Worm (Caenorhabditis elegans) whole organism, young adult: Measurements from ENCODE around the gene mtm-3.

Experiments
- F49E8.2 ChIP-seq: sonication (generic microtip); optimal IDR thresholded peaks from 3 replicates; lab custom pipeline; 2017; ENCODE audit warnings: missing genetic modification characterization, mild to moderate bottlenecking, missing compliant biosample characterization, antibody characterized with exemption, moderate library complexity; ENCODE audit not compliant: insufficient read depth
- F55B11.4 ChIP-seq: sonication (generic microtip); optimal IDR thresholded peaks from 2 replicates; lab custom pipeline; 2016; ENCODE audit warnings: missing compliant biosample characterization, missing genetic modification characterization, borderline replicate concordance; ENCODE audit not compliant: insufficient read depth
- Y53G8AR.9 ChIP-seq: fragments of 200-800 bp; sonication (Bioruptor generic); conservative IDR thresholded peaks from 2 replicates; pipeline ENCODE4 v1.3.6; 2022; ENCODE audit warnings: missing genetic modification reagents, missing genetic modification characterization, missing compliant biosample characterization
- ama-1 ChIP-seq, 3 experiments: fragments of 150-350 bp in 1 of 3; sonication (generic microtip) in 2 of 3; optimal IDR thresholded peaks; 2 replicates each; lab custom pipeline; 2014 to 2018; ENCODE audit warnings: missing biosample characterization in 2 of 3, missing genetic modification characterization in 2 of 3, missing genetic modification reagents in 2 of 3
- ceh-27 ChIP-seq: fragments of 200-800 bp; sonication (Bioruptor generic); optimal IDR thresholded peaks from 2 replicates; lab custom pipeline; 2018; ENCODE audit warnings: mild to moderate bottlenecking, missing genetic modification characterization, moderate library complexity, missing compliant biosample characterization
- ceh-40 ChIP-seq: fragments of 200-800 bp; sonication (Bioruptor generic); IDR thresholded peaks from 2 replicates; pipeline ENCODE4 v1.3.6; 2022; ENCODE audit warnings: missing genetic modification characterization, missing compliant biosample characterization
- dox-1 ChIP-seq: fragments of 200-800 bp; sonication (Bioruptor generic); IDR thresholded peaks from 2 replicates; pipeline ENCODE4 v1.3.6; 2022; ENCODE audit warnings: missing genetic modification reagents, missing genetic modification characterization, missing compliant biosample characterization
- dpff-1 ChIP-seq: sonication (generic microtip); optimal IDR thresholded peaks from 2 replicates; lab custom pipeline; 2017; ENCODE audit warnings: mild to moderate bottlenecking, missing genetic modification characterization, missing compliant biosample characterization
- ets-4 ChIP-seq: fragments of 200-800 bp; sonication (Bioruptor generic); optimal IDR thresholded peaks from 2 replicates; lab custom pipeline; 2018; ENCODE audit warnings: mild to moderate bottlenecking, missing genetic modification characterization, missing compliant biosample characterization
- hlh-12 ChIP-seq: sonication (generic microtip); optimal IDR thresholded peaks from 2 replicates; lab custom pipeline; 2016; ENCODE audit warnings: missing genetic modification characterization, missing compliant biosample characterization
- hlh-26 ChIP-seq: fragments of 200-800 bp; sonication (Bioruptor generic); conservative IDR thresholded peaks from 2 replicates; pipeline ENCODE4 v1.3.6; 2022; ENCODE audit warnings: missing genetic modification reagents, missing genetic modification characterization, missing compliant biosample characterization
- lin-54 ChIP-seq: fragments of 200-800 bp; sonication (Bioruptor generic); optimal IDR thresholded peaks from 2 replicates; lab custom pipeline; 2018; ENCODE audit warnings: mild to moderate bottlenecking, missing genetic modification characterization, missing compliant biosample characterization
- pha-4 ChIP-seq: fragments of 150-350 bp; sonication (generic microtip); optimal IDR thresholded peaks from 2 replicates; lab custom pipeline; 2014; ENCODE audit warnings: missing biosample characterization, missing genetic modification reagents, missing genetic modification characterization

DNA sequence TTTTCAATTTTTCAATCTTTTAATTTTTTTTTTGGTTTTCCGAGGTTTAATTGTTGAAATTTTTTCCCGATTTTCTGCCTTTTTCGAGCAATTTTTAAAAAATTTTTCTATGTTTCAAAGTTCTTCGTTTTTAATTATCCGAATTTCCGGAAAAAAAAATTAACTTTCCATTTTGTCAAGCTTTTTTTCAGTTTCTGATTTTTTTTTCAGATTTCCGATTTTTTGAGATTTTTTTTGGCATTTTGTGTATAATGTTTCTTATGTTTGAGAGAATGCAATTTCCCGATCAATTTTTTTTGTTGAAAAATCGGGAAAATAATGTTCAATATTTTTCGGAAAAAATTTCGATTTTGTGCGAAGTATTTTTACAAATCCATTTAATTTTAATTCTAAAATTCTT lies 6.6 kb upstream of the mtm-3 start:
- TF ChIP-seq ama-1 (optimal IDR thresholded peaks at IDR 0.05; lab: Kevin White, UChicago): no peak
- no peak for TF ChIP-seq ama-1 (GFP tag; optimal IDR thresholded peaks at IDR 0.05; lab: Kevin White, UChicago)
- TF ChIP-seq lin-54: no peak
- TF ChIP-seq dpff-1 (tag; lab: Kevin White, UChicago): no peak
- TF ChIP-seq ets-4 (GFP tag; lab: Kevin White, UChicago): no peak
- TF ChIP-seq hlh-26 (GFP tag; lab: Robert Waterston, UW): no peak
- TF ChIP-seq ceh-40 (GFP tag; lab: Robert Waterston, UW): no peak
- TF ChIP-seq pha-4 (tag; lab: Kevin White, UChicago): no peak
- no peak for TF ChIP-seq ceh-27
- TF ChIP-seq F55B11.4 (tag; lab: Kevin White, UChicago): no peak
- TF ChIP-seq dox-1 (GFP tag; lab: Robert Waterston, UW): no peak
- TF ChIP-seq hlh-12: no peak
- no peak for TF ChIP-seq Y53G8AR.9 (GFP tag; lab: Robert Waterston, UW)
- TF ChIP-seq F49E8.2 (tag; lab: Kevin White, UChicago): no peak
